Fruit fly (Drosophila melanogaster): ENCODE results near the gene CG12541.
A peak's percentile ranks its signal among the peaks of the same experiment; 100 is the strongest.

CG12541 gene

DNA sequence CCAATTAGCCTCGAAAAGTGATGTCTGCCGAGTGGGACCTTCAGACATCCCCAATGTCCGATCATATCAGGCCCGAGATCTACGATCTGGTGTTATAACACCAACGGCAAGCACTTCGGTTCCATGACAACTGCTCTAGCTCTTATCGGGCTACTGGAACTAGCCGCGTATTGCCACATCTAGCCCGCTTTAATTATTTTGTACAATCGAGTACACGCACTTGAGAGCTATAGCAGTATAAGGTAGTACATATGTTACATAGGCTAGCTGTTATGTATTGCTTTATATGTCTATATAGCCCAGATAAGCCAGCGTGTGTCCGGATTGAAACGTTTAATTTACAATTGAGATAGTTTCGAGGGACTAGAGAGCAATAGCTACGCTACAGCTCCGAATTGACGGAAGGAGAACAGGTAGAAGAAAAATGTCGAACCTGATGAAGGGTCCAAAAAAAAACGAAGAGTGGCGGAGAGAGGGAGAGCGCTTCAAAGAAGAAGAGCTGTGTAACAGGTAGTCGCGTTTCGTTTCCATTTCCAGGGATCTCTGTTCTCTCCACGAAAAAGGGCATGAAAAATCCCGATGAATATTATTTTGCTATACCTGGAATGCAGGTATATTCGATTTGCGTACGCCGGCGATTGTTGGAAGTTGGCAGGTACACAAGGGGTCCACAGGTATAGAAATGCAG lies 68.7 kb downstream of the CG12541 start (continued):
- TF ChIP-seq amos (GFP tag; IDR thresholded peaks at IDR 0.05; ENCODE audit: partially characterized antibody) (no peak), zfh2 (GFP tag; optimal IDR thresholded peaks at IDR 0.05) (no peak), CG34376 (GFP tag; optimal IDR thresholded peaks at IDR 0.05) (peak; percentile 92), bcd (GFP tag; optimal IDR thresholded peaks at IDR 0.05) (no peak), lmd (GFP tag; IDR thresholded peaks at IDR 0.05) (no peak), Fer3 (tag; optimal IDR thresholded peaks at IDR 0.05) (no peak), Max (GFP tag; optimal IDR thresholded peaks at IDR 0.05) (no peak), Ets97D (GFP tag; optimal IDR thresholded peaks at IDR 0.05) (no peak), Nf-YC (tag; optimal IDR thresholded peaks at IDR 0.05) (no peak), Mes4 (GFP tag; optimal IDR thresholded peaks at IDR 0.05) (no peak), kni (GFP tag; optimal IDR thresholded peaks at IDR 0.05) (peak; percentile 68), Chrac-16 (GFP tag; optimal IDR thresholded peaks at IDR 0.05) (no peak), sug (tag; optimal IDR thresholded peaks at IDR 0.05) (peak; percentile 88), vnd (GFP tag; IDR thresholded peaks at IDR 0.05; ENCODE audit: partially characterized antibody) (peak; percentile 40; the same call in 2 of the 3 replicates), CG6683 (GFP tag; optimal IDR thresholded peaks at IDR 0.05) (no peak), Atf-2 (GFP tag; optimal IDR thresholded peaks at IDR 0.05) (no peak), ftz-f1 (GFP tag; optimal IDR thresholded peaks at IDR 0.05) (peak; percentile 48), Vsx1 (GFP tag; optimal IDR thresholded peaks at IDR 0.05) (peak; percentile 57), CG9609 (GFP tag; optimal IDR thresholded peaks at IDR 0.05) (no peak), exex (tag; optimal IDR thresholded peaks at IDR 0.05) (peak; percentile 97), NFAT (GFP tag; IDR thresholded peaks at IDR 0.05) (no peak), CG13894 (tag; optimal IDR thresholded peaks at IDR 0.05) (peak; percentile 81), dimm (GFP tag; IDR thresholded peaks at IDR 0.05) (no peak), Ada2b (GFP tag; IDR thresholded peaks at IDR 0.05) (no peak), CG12219 (GFP tag; optimal IDR thresholded peaks at IDR 0.05) (no peak), CG43689 (GFP tag; IDR thresholded peaks at IDR 0.05) (no peak), Awh (GFP tag; IDR thresholded peaks at IDR 0.05) (no peak), CG11695 (GFP tag; IDR thresholded peaks at IDR 0.05) (no peak), CG1602 (GFP tag; optimal IDR thresholded peaks at IDR 0.05) (no peak), sens (GFP tag) (no peak), ab (GFP tag; optimal IDR thresholded peaks at IDR 0.05) (no peak), Atf3 (GFP tag; optimal IDR thresholded peaks at IDR 0.05) (no peak), grau (tag; optimal IDR thresholded peaks at IDR 0.05) (no peak), CG18011 (GFP tag; optimal IDR thresholded peaks at IDR 0.05) (no peak), CG7745 (tag; optimal IDR thresholded peaks at IDR 0.05) (no peak), Ravus (GFP tag; IDR thresholded peaks at IDR 0.05) (no peak), al (GFP tag; IDR thresholded peaks at IDR 0.05) (no peak), Hey (tag; optimal IDR thresholded peaks at IDR 0.05) (peak; percentile 37), CG6791 (GFP tag; IDR thresholded peaks at IDR 0.05; ENCODE audit: partially characterized antibody) (no peak), Abd-B (GFP tag; optimal IDR thresholded peaks at IDR 0.05) (no peak), jing (GFP tag; optimal IDR thresholded peaks at IDR 0.05) (no peak), stc (GFP tag; IDR thresholded peaks at IDR 0.05) (no peak), CG9727 (GFP tag; optimal IDR thresholded peaks at IDR 0.05) (no peak), tio (GFP tag; optimal IDR thresholded peaks at IDR 0.05) (no peak), MESR4 (GFP tag; optimal IDR thresholded peaks at IDR 0.05) (no peak), CG33213 (GFP tag; optimal IDR thresholded peaks at IDR 0.05) (no peak), nau (GFP tag; optimal IDR thresholded peaks at IDR 0.05) (no peak), so (GFP tag; IDR thresholded peaks at IDR 0.05) (no peak), CG17385 (GFP tag; optimal IDR thresholded peaks at IDR 0.05) (peak; percentile 83), lola (GFP tag; optimal IDR thresholded peaks at IDR 0.05) (no peak)

All from whole organism, embryonic.